Worm (Caenorhabditis elegans) whole organism, L1 larva: ENCODE results near the gene fip-1.
A peak's percentile ranks its signal among the peaks of the same experiment; 100 is the strongest.

Source experiments
- C34B4.2 ChIP-seq: sonication (generic microtip); optimal IDR thresholded peaks from 2 replicates; lab custom pipeline; 2017; ENCODE audit warnings: mild to moderate bottlenecking, missing genetic modification characterization, missing compliant biosample characterization
- ama-1 ChIP-seq: fragments of 150-350 bp; optimal IDR thresholded peaks from 2 replicates; lab custom pipeline; 2014
- egl-27 ChIP-seq, 2 experiments: fragments of 150-350 bp in 1 of 2; sonication (generic microtip); optimal IDR thresholded peaks; 3 replicates each; lab custom pipeline; 2017 to 2018; ENCODE audit warnings: missing biosample characterization in 2 of 2, missing genetic modification characterization in 2 of 2, missing genetic modification reagents in 2 of 2
- lin-13 ChIP-seq: fragments of 150-350 bp; optimal IDR thresholded peaks from 2 replicates; lab custom pipeline; 2014; ENCODE audit warnings: missing biosample characterization, missing genetic modification reagents, missing genetic modification characterization
- lin-39 ChIP-seq: fragments of 150-350 bp; optimal IDR thresholded peaks from 2 replicates; lab custom pipeline; 2014; ENCODE audit warnings: missing biosample characterization, missing genetic modification reagents, missing genetic modification characterization
- mdl-1 ChIP-seq, 2 experiments: fragments of 150-350 bp; optimal IDR thresholded peaks; 2 replicates each; lab custom pipeline; 2014 to 2017; ENCODE audit warnings: missing biosample characterization in 2 of 2, missing genetic modification characterization in 2 of 2, inconsistent platforms in 1 of 2
- mep-1 ChIP-seq: fragments of 150-350 bp; optimal IDR thresholded peaks from 2 replicates; lab custom pipeline; 2014; ENCODE audit warnings: missing biosample characterization, missing genetic modification characterization
- nhr-76 ChIP-seq: sonication (generic microtip); optimal IDR thresholded peaks from 2 replicates; lab custom pipeline; 2017; ENCODE audit warnings: missing biosample characterization, missing genetic modification characterization
- nhr-85 ChIP-seq: sonication (generic microtip); peaks from one replicate; lab custom pipeline; 2016; ENCODE audit warnings: missing genetic modification characterization, inconsistent platforms, missing compliant biosample characterization
- zag-1 ChIP-seq: fragments of 150-350 bp; optimal IDR thresholded peaks from 2 replicates; lab custom pipeline; 2014; ENCODE audit warnings: missing biosample characterization, missing genetic modification characterization

ce11 chrIII:8689655-8690054, 50.1 kb downstream of the fip-1 start, which contains the start of gene B0303.4:
- TF ChIP-seq C34B4.2 (tag; lab: Kevin White, UChicago) (no peak), nhr-76 (tag; lab: Kevin White, UChicago) (no peak), nhr-85 (tag; lab: Kevin White, UChicago) (no peak), lin-13 (GFP tag; lab: Kevin White, UChicago) (peak; percentile 29), mep-1 (peak; percentile 92), lin-39 (tag; lab: Kevin White, UChicago) (no peak), ama-1 (lab: Kevin White, UChicago) (no peak), zag-1 (tag; lab: Kevin White, UChicago) (no peak), egl-27 (tag; optimal IDR thresholded peaks at IDR 0.05; lab: Kevin White, UChicago) (no peak), mdl-1 (tag; optimal IDR thresholded peaks at IDR 0.05; lab: Kevin White, UChicago) (peak in 1 of 2 experiments; percentile 28)
